Fruit fly (Drosophila melanogaster): ENCODE data around the gene gwl.

Gene gwl

dm6 chr3R:18787237-18787636 lies 41.1 kb downstream of the gwl start (continued):
- TF ChIP-seq prd (optimal IDR thresholded peaks at IDR 0.05) (no peak), prd (GFP tag; IDR thresholded peaks at IDR 0.05) (0 out of 3 replicates have a peak, but pooled peaks have one; percentile 17), br (optimal IDR thresholded peaks at IDR 0.05) (no peak), lab (GFP tag; optimal IDR thresholded peaks at IDR 0.05) (peak; percentile 31), nau (GFP tag; optimal IDR thresholded peaks at IDR 0.05) (no peak), TFAM (GFP tag; optimal IDR thresholded peaks at IDR 0.05) (no peak), HmgD (GFP tag; optimal IDR thresholded peaks at IDR 0.05) (no peak), lmd (GFP tag; IDR thresholded peaks at IDR 0.05) (0 out of 2 replicates have a peak, but pooled peaks have one; percentile 9), cg (GFP tag; optimal IDR thresholded peaks at IDR 0.05) (no peak), Drgx (GFP tag; IDR thresholded peaks at IDR 0.05) (peak; percentile 66)

- TF ChIP-seq bsh (GFP tag; optimal IDR thresholded peaks at IDR 0.05) (peak in 1 of 2 experiments; percentile 60), prd (optimal IDR thresholded peaks at IDR 0.05) (no peak), prd (GFP tag; IDR thresholded peaks at IDR 0.05) (peak; percentile 31; the same call in 1 of the 3 replicates), disco-r (GFP tag; optimal IDR thresholded peaks at IDR 0.05) (no peak), CG6654 (GFP tag; optimal IDR thresholded peaks at IDR 0.05) (no peak), Drgx (GFP tag; IDR thresholded peaks at IDR 0.05) (peak; percentile 81), CG3065 (GFP tag; optimal IDR thresholded peaks at IDR 0.05) (no peak), Nf-YB (GFP tag; optimal IDR thresholded peaks at IDR 0.05) (no peak), D19A (tag; optimal IDR thresholded peaks at IDR 0.05) (no peak), CG12071 (GFP tag; optimal IDR thresholded peaks at IDR 0.05) (no peak), CG8924 (tag; optimal IDR thresholded peaks at IDR 0.05) (no peak), Sox100B (GFP tag; optimal IDR thresholded peaks at IDR 0.05) (no peak), sob (GFP tag; IDR thresholded peaks at IDR 0.05) (no peak), slbo (GFP tag; IDR thresholded peaks at IDR 0.05) (peak; percentile 26; the same call in 1 of the 2 replicates), nom (GFP tag; optimal IDR thresholded peaks at IDR 0.05) (peak; percentile 67), wor (GFP tag; IDR thresholded peaks at IDR 0.05) (no peak), Med (GFP tag) (peak; percentile 10), lbe (GFP tag; optimal IDR thresholded peaks at IDR 0.05) (peak; percentile 66), Optix (GFP tag; IDR thresholded peaks at IDR 0.05) (peak; percentile 26; the same call in 1 of the 3 replicates), her (GFP tag; optimal IDR thresholded peaks at IDR 0.05) (no peak), CG32767 (GFP tag; IDR thresholded peaks at IDR 0.05) (no peak)
Observed at dm6 chr3R:18788365-18789147, 42.4 kb downstream of the gwl start.

- TF ChIP-seq lilli (GFP tag; optimal IDR thresholded peaks at IDR 0.05) (no peak), row (GFP tag; IDR thresholded peaks at IDR 0.05) (no peak), Scr (GFP tag; IDR thresholded peaks at IDR 0.05; ENCODE audit: partially characterized antibody) (no peak), CG7839 (tag; optimal IDR thresholded peaks at IDR 0.05) (no peak), CG6854 (GFP tag; optimal IDR thresholded peaks at IDR 0.05) (no peak), CG12071 (GFP tag; optimal IDR thresholded peaks at IDR 0.05) (no peak), Fer3 (tag; optimal IDR thresholded peaks at IDR 0.05) (no peak), Ada2b (GFP tag; IDR thresholded peaks at IDR 0.05) (no peak), zf30C (GFP tag; optimal IDR thresholded peaks at IDR 0.05) (no peak), kay (GFP tag; optimal IDR thresholded peaks at IDR 0.05) (no peak), exex (tag; optimal IDR thresholded peaks at IDR 0.05) (no peak), CG12155 (GFP tag; optimal IDR thresholded peaks at IDR 0.05) (no peak), sima (GFP tag; optimal IDR thresholded peaks at IDR 0.05) (no peak), Camta (GFP tag; optimal IDR thresholded peaks at IDR 0.05) (no peak), CG34224 (GFP tag; IDR thresholded peaks at IDR 0.05; ENCODE audit: partially characterized antibody) (no peak)
Observed at dm6 chr3R:18790619-18791018, 44.4 kb downstream of the gwl start.
